Worm (Caenorhabditis elegans) whole organism, L1 larva: ENCODE results near the gene T14G12.12.

Source experiments
- F16B12.6 ChIP-seq: fragments of 150-350 bp; optimal IDR thresholded peaks from 2 replicates; lab custom pipeline; 2014; ENCODE audit warnings: missing biosample characterization, missing genetic modification characterization
- aly-2 ChIP-seq: fragments of 150-350 bp; optimal IDR thresholded peaks from 2 replicates; lab custom pipeline; 2014; ENCODE audit warnings: missing biosample characterization, missing genetic modification characterization
- dpl-1 ChIP-seq, 3 experiments: fragments of 150-350 bp in 2 of 3; sonication (generic microtip) in 1 of 3; optimal IDR thresholded peaks; 2 replicates each; lab custom pipeline; 2014 to 2017; ENCODE audit warnings: missing biosample characterization in 3 of 3, missing genetic modification characterization in 3 of 3, missing genetic modification reagents in 3 of 3
- elt-2 ChIP-seq: sonication (generic microtip); optimal IDR thresholded peaks from 2 replicates; lab custom pipeline; 2016; ENCODE audit warnings: missing genetic modification characterization, mild to moderate bottlenecking, inconsistent platforms, missing compliant biosample characterization, missing genetic modification reagents
- ets-5 ChIP-seq: fragments of 200-800 bp; sonication (Bioruptor generic); IDR thresholded peaks from 2 replicates; pipeline ENCODE4 v1.3.6; 2022; ENCODE audit warnings: missing genetic modification characterization, missing compliant biosample characterization
- fkh-10 ChIP-seq: sonication (generic microtip); optimal IDR thresholded peaks from 2 replicates; lab custom pipeline; 2017; ENCODE audit warnings: missing biosample characterization, missing genetic modification reagents, missing genetic modification characterization
- fkh-4 ChIP-seq: sonication (generic microtip); optimal IDR thresholded peaks from 2 replicates; lab custom pipeline; 2016; ENCODE audit warnings: missing compliant biosample characterization, missing genetic modification characterization, borderline replicate concordance
- fos-1 ChIP-seq: fragments of 150-350 bp; optimal IDR thresholded peaks from 2 replicates; lab custom pipeline; 2014; ENCODE audit warnings: missing biosample characterization, missing genetic modification characterization
- hlh-4 ChIP-seq: sonication (generic microtip); optimal IDR thresholded peaks from 2 replicates; lab custom pipeline; 2016; ENCODE audit warnings: mild to moderate bottlenecking, missing genetic modification characterization, missing compliant biosample characterization
- hpl-2 ChIP-seq: fragments of 150-350 bp; optimal IDR thresholded peaks from 2 replicates; lab custom pipeline; 2014; ENCODE audit warnings: missing biosample characterization, missing genetic modification reagents, missing genetic modification characterization
- isw-1 ChIP-seq: fragments of 200-800 bp; sonication (Bioruptor generic); IDR thresholded peaks from 2 replicates; pipeline ENCODE4 v1.3.6; 2022; ENCODE audit warnings: missing genetic modification characterization, missing compliant biosample characterization
- lin-13 ChIP-seq: fragments of 150-350 bp; optimal IDR thresholded peaks from 2 replicates; lab custom pipeline; 2014; ENCODE audit warnings: missing biosample characterization, missing genetic modification reagents, missing genetic modification characterization
- lin-14 ChIP-seq: fragments of 200-800 bp; sonication (Bioruptor generic); optimal IDR thresholded peaks from 2 replicates; lab custom pipeline; 2018; ENCODE audit warnings: mild to moderate bottlenecking, missing genetic modification characterization, moderate library complexity, missing compliant biosample characterization
- lin-15B ChIP-seq: fragments of 150-350 bp; sonication (generic microtip); optimal IDR thresholded peaks from 3 replicates; lab custom pipeline; 2014; ENCODE audit warnings: missing biosample characterization, missing genetic modification characterization
- lin-35 ChIP-seq, 2 experiments: fragments of 150-350 bp; optimal IDR thresholded peaks; 2 replicates each; lab custom pipeline; 2014; ENCODE audit warnings: missing biosample characterization in 2 of 2, missing genetic modification characterization in 2 of 2, missing genetic modification reagents in 2 of 2
- lir-3 ChIP-seq: sonication (generic microtip); optimal IDR thresholded peaks from 2 replicates; lab custom pipeline; 2016; ENCODE audit warnings: mild to moderate bottlenecking, missing genetic modification characterization, moderate library complexity, missing compliant biosample characterization; ENCODE audit not compliant: poor library complexity
- mdl-1 ChIP-seq, 2 experiments: fragments of 150-350 bp; optimal IDR thresholded peaks; 2 replicates each; lab custom pipeline; 2014 to 2017; ENCODE audit warnings: missing biosample characterization in 2 of 2, missing genetic modification characterization in 2 of 2, inconsistent platforms in 1 of 2
- nhr-12 ChIP-seq: sonication (generic microtip); optimal IDR thresholded peaks from 2 replicates; lab custom pipeline; 2017; ENCODE audit warnings: missing biosample characterization, missing genetic modification characterization
- nhr-19 ChIP-seq: fragments of 200-800 bp; sonication (Bioruptor generic); conservative IDR thresholded peaks from 2 replicates; pipeline ENCODE4 v1.3.6; 2022; ENCODE audit warnings: missing genetic modification characterization, missing compliant biosample characterization
- nhr-47 ChIP-seq: sonication (generic microtip); optimal IDR thresholded peaks from 2 replicates; lab custom pipeline; 2016; ENCODE audit warnings: mild to moderate bottlenecking, missing genetic modification characterization, moderate library complexity, missing compliant biosample characterization
- nhr-71 ChIP-seq: sonication (generic microtip); optimal IDR thresholded peaks from 2 replicates; lab custom pipeline; 2016; ENCODE audit warnings: mild to moderate bottlenecking, missing genetic modification characterization, moderate library complexity, missing compliant biosample characterization
- nhr-76 ChIP-seq: sonication (generic microtip); optimal IDR thresholded peaks from 2 replicates; lab custom pipeline; 2017; ENCODE audit warnings: missing biosample characterization, missing genetic modification characterization
- nhr-77 ChIP-seq: fragments of 150-350 bp; optimal IDR thresholded peaks from 2 replicates; lab custom pipeline; 2014; ENCODE audit warnings: missing biosample characterization, missing genetic modification characterization
- nhr-85 ChIP-seq: sonication (generic microtip); peaks from one replicate; lab custom pipeline; 2016; ENCODE audit warnings: missing genetic modification characterization, inconsistent platforms, missing compliant biosample characterization
- nhr-90 ChIP-seq: sonication (generic microtip); optimal IDR thresholded peaks from 2 replicates; lab custom pipeline; 2016; ENCODE audit warnings: mild to moderate bottlenecking, missing genetic modification characterization, missing compliant biosample characterization; ENCODE audit not compliant: poor library complexity
- pqm-1 ChIP-seq: sonication (generic microtip); optimal IDR thresholded peaks from 3 replicates; lab custom pipeline; 2017; ENCODE audit warnings: missing biosample characterization, missing genetic modification characterization
- rnt-1 ChIP-seq: sonication (generic microtip); optimal IDR thresholded peaks from 2 replicates; lab custom pipeline; 2016; ENCODE audit warnings: mild to moderate bottlenecking, missing genetic modification characterization, moderate library complexity, missing compliant biosample characterization
- skn-1 ChIP-seq: fragments of 150-350 bp; optimal IDR thresholded peaks from 2 replicates; lab custom pipeline; 2014; ENCODE audit warnings: missing biosample characterization, missing genetic modification characterization
- snu-23 ChIP-seq: sonication (generic microtip); optimal IDR thresholded peaks from 2 replicates; lab custom pipeline; 2016; ENCODE audit warnings: missing genetic modification characterization, missing compliant biosample characterization
- sup-37 ChIP-seq: fragments of 200-800 bp; sonication (Bioruptor generic); optimal IDR thresholded peaks from 2 replicates; lab custom pipeline; 2018; ENCODE audit warnings: mild to moderate bottlenecking, missing genetic modification characterization, missing compliant biosample characterization
- swsn-7 ChIP-seq: sonication (generic microtip); optimal IDR thresholded peaks from 2 replicates; lab custom pipeline; 2016; ENCODE audit warnings: missing genetic modification characterization, missing compliant biosample characterization
- unc-130 ChIP-seq: fragments of 150-350 bp; optimal IDR thresholded peaks from 2 replicates; lab custom pipeline; 2017; ENCODE audit warnings: missing biosample characterization, missing genetic modification characterization, inconsistent platforms
- unc-30 ChIP-seq: sonication (generic microtip); optimal IDR thresholded peaks from 2 replicates; lab custom pipeline; 2017; ENCODE audit warnings: missing biosample characterization, missing genetic modification characterization
- unc-98 ChIP-seq: fragments of 200-800 bp; sonication (Bioruptor generic); IDR thresholded peaks from 2 replicates; pipeline ENCODE4 v1.3.6; 2022; ENCODE audit warnings: missing genetic modification characterization, missing compliant biosample characterization
- vab-15 ChIP-seq: sonication (generic microtip); optimal IDR thresholded peaks from 2 replicates; lab custom pipeline; 2017; ENCODE audit warnings: missing genotype, mild to moderate bottlenecking, missing genetic modification characterization, missing compliant biosample characterization
- xbp-1 ChIP-seq: sonication (generic microtip); optimal IDR thresholded peaks from 2 replicates; lab custom pipeline; 2016; ENCODE audit warnings: missing genetic modification characterization, missing compliant biosample characterization
- zip-4 ChIP-seq: fragments of 200-800 bp; sonication (Bioruptor generic); optimal IDR thresholded peaks from 2 replicates; lab custom pipeline; 2018; ENCODE audit warnings: mild to moderate bottlenecking, missing genetic modification characterization, moderate library complexity, missing compliant biosample characterization

T14G12.12 gene

ce11 chrX:3795642-3796041 is 37.3 kb upstream of the T14G12.12 start, which contains the start of gene F35A5.5:
Gene F35A5.5 (minus strand): TSS chrX:3795742.
- TF ChIP-seq dpl-1 (GFP tag; optimal IDR thresholded peaks at IDR 0.05; lab: Kevin White, UChicago) (no peak), nhr-71 (no peak), isw-1 (GFP tag; lab: Robert Waterston, UW) (no peak), skn-1 (no peak), xbp-1 (tag; lab: Kevin White, UChicago) (no peak), F16B12.6 (tag; lab: Kevin White, UChicago) (no peak), lin-13 (GFP tag; lab: Kevin White, UChicago) (no peak), snu-23 (GFP tag; lab: Kevin White, UChicago) (no peak), lir-3 (tag; lab: Kevin White, UChicago) (no peak), nhr-76 (tag; lab: Kevin White, UChicago) (no peak), hlh-4 (tag; lab: Kevin White, UChicago) (no peak), nhr-90 (tag; lab: Kevin White, UChicago) (no peak), nhr-19 (GFP tag; lab: Robert Waterston, UW) (no peak), fkh-10 (GFP tag; lab: Kevin White, UChicago) (no peak), fos-1 (tag; lab: Kevin White, UChicago) (no peak), aly-2 (tag; lab: Kevin White, UChicago) (no peak), fkh-4 (tag; lab: Kevin White, UChicago) (no peak), vab-15 (tag; lab: Kevin White, UChicago) (no peak)

ce11 chrX:3794161-3794560 is 35.9 kb upstream of the T14G12.12 start:
- TF ChIP-seq nhr-77 (tag; lab: Kevin White, UChicago): no peak
- TF ChIP-seq nhr-85 (tag; lab: Kevin White, UChicago): peak; percentile 1

ce11 chrX:3793389-3793788 is 35.1 kb upstream of the T14G12.12 start:
- TF ChIP-seq lin-35 (GFP tag; optimal IDR thresholded peaks at IDR 0.05; lab: Kevin White, UChicago): peak in 1 of 2 experiments; percentile 5
- TF ChIP-seq snu-23 (GFP tag; lab: Kevin White, UChicago): peak; percentile 35
- no peak for TF ChIP-seq sup-37 (GFP tag; lab: Kevin White, UChicago)
- no peak for TF ChIP-seq unc-30 (tag; lab: Kevin White, UChicago)
- no peak for TF ChIP-seq elt-2 (tag; lab: Kevin White, UChicago)
- no peak for TF ChIP-seq pqm-1 (tag; lab: Kevin White, UChicago)
- no peak for TF ChIP-seq mdl-1 (tag; optimal IDR thresholded peaks at IDR 0.05; lab: Kevin White, UChicago)
- no peak for TF ChIP-seq fos-1 (tag; lab: Kevin White, UChicago)
- no peak for TF ChIP-seq zip-4 (GFP tag; lab: Kevin White, UChicago)
- no peak for TF ChIP-seq rnt-1
- no peak for TF ChIP-seq lin-15B
- TF ChIP-seq vab-15 (tag; lab: Kevin White, UChicago): no peak
- TF ChIP-seq lin-14 (GFP tag; lab: Kevin White, UChicago): peak; percentile 2
- TF ChIP-seq hpl-2 (GFP tag; lab: Kevin White, UChicago): no peak
- no peak for TF ChIP-seq fkh-4 (tag; lab: Kevin White, UChicago)
- TF ChIP-seq swsn-7: no peak
- no peak for TF ChIP-seq ets-5 (GFP tag; lab: Robert Waterston, UW)
- TF ChIP-seq nhr-12: no peak

- TF ChIP-seq nhr-47 (tag; lab: Kevin White, UChicago) (no peak), xbp-1 (tag; lab: Kevin White, UChicago) (no peak), sup-37 (GFP tag; lab: Kevin White, UChicago) (no peak), unc-98 (GFP tag; lab: Robert Waterston, UW) (no peak), unc-130 (no peak), swsn-7 (no peak)
Observed at ce11 chrX:3792715-3793114, 34.4 kb upstream of the T14G12.12 start, which contains the start of gene idpp-5. Gene idpp-5 (minus strand): TSS chrX:3792815.
